Worm (Caenorhabditis elegans) whole organism, young adult: ENCODE results near the gene atat-2.

ENCODE experiments used
- F23B12.7 ChIP-seq: sonication (generic microtip); optimal IDR thresholded peaks from 2 replicates; lab custom pipeline; 2017; ENCODE audit warnings: missing genetic modification characterization, mild to moderate bottlenecking, missing compliant biosample characterization, antibody characterized with exemption, moderate library complexity; ENCODE audit not compliant: insufficient read depth
- Y53F4B.3 ChIP-seq: fragments of 200-800 bp; sonication (Bioruptor generic); IDR thresholded peaks from 2 replicates; pipeline ENCODE4 v1.3.6; 2022; ENCODE audit warnings: missing genetic modification reagents, missing genetic modification characterization, missing compliant biosample characterization
- Y67H2A.10 ChIP-seq: fragments of 200-800 bp; sonication (Bioruptor generic); conservative IDR thresholded peaks from 2 replicates; pipeline ENCODE4 v1.3.6; 2022; ENCODE audit warnings: missing genetic modification reagents, missing genetic modification characterization, missing compliant biosample characterization
- Y95B8A.8 ChIP-seq: fragments of 200-800 bp; sonication (Bioruptor generic); IDR thresholded peaks from 2 replicates; pipeline ENCODE4 v1.3.6; 2022; ENCODE audit warnings: missing genetic modification reagents, missing genetic modification characterization, missing compliant biosample characterization
- attf-6 ChIP-seq: fragments of 200-800 bp; sonication (Bioruptor generic); IDR thresholded peaks from 2 replicates; pipeline ENCODE4 v1.3.6; 2022; ENCODE audit warnings: missing genetic modification reagents, missing genetic modification characterization, missing compliant biosample characterization
- bed-1 ChIP-seq: fragments of 200-800 bp; sonication (Bioruptor generic); IDR thresholded peaks from 2 replicates; pipeline ENCODE4 v1.3.6; 2022; ENCODE audit warnings: missing genetic modification reagents, missing genetic modification characterization, missing compliant biosample characterization
- bed-2 ChIP-seq: fragments of 200-800 bp; sonication (Bioruptor generic); IDR thresholded peaks from 2 replicates; pipeline ENCODE4 v1.3.6; 2022; ENCODE audit warnings: missing genetic modification reagents, missing genetic modification characterization, missing compliant biosample characterization
- ceh-100 ChIP-seq: fragments of 200-800 bp; sonication (Bioruptor generic); IDR thresholded peaks from 2 replicates; pipeline ENCODE4 v1.3.6; 2022; ENCODE audit warnings: missing genetic modification reagents, missing genetic modification characterization, missing compliant biosample characterization
- ceh-27 ChIP-seq: fragments of 200-800 bp; sonication (Bioruptor generic); optimal IDR thresholded peaks from 2 replicates; lab custom pipeline; 2018; ENCODE audit warnings: mild to moderate bottlenecking, missing genetic modification characterization, moderate library complexity, missing compliant biosample characterization
- ceh-79 ChIP-seq: sonication (generic microtip); optimal IDR thresholded peaks from 2 replicates; lab custom pipeline; 2017; ENCODE audit warnings: mild to moderate bottlenecking, missing genetic modification characterization, missing compliant biosample characterization
- ceh-91 ChIP-seq: fragments of 200-800 bp; sonication (Bioruptor generic); IDR thresholded peaks from 2 replicates; pipeline ENCODE4 v1.3.6; 2022; ENCODE audit warnings: missing genetic modification reagents, missing genetic modification characterization, missing compliant biosample characterization
- die-1 ChIP-seq: sonication (generic microtip); optimal IDR thresholded peaks from 2 replicates; lab custom pipeline; 2016; ENCODE audit warnings: missing genotype, mild to moderate bottlenecking, missing genetic modification characterization, missing compliant biosample characterization
- dpl-1 ChIP-seq: fragments of 150-350 bp; optimal IDR thresholded peaks from 2 replicates; lab custom pipeline; 2014; ENCODE audit warnings: missing biosample characterization, missing genetic modification reagents, missing genetic modification characterization
- efl-1 ChIP-seq: fragments of 150-350 bp; optimal IDR thresholded peaks from 2 replicates; lab custom pipeline; 2014; ENCODE audit warnings: missing biosample characterization, missing genetic modification reagents, missing genetic modification characterization
- egrh-3 ChIP-seq: fragments of 200-800 bp; sonication (Bioruptor generic); IDR thresholded peaks from 2 replicates; pipeline ENCODE4 v1.3.6; 2022; ENCODE audit warnings: missing genetic modification reagents, missing genetic modification characterization, missing compliant biosample characterization
- hmg-1.2 ChIP-seq: fragments of 200-800 bp; sonication (Bioruptor generic); IDR thresholded peaks from 2 replicates; pipeline ENCODE4 v1.3.6; 2022; ENCODE audit warnings: missing genetic modification reagents, missing genetic modification characterization, missing compliant biosample characterization
- hsf-1 ChIP-seq: fragments of 200-800 bp; sonication (Bioruptor generic); IDR thresholded peaks from 2 replicates; pipeline ENCODE4 v1.3.6; 2022; ENCODE audit warnings: missing genetic modification reagents, missing genetic modification characterization, missing compliant biosample characterization
- let-607 ChIP-seq, 2 experiments: fragments of 200-800 bp in 1 of 2; sonication (Bioruptor generic) in 1 of 2; sonication (generic microtip) in 1 of 2; optimal IDR thresholded peaks; 2 replicates each; lab custom pipeline; 2016 to 2018; ENCODE audit warnings: mild to moderate bottlenecking in 2 of 2, missing compliant biosample characterization in 2 of 2, missing genetic modification characterization in 2 of 2, moderate library complexity in 2 of 2, missing genotype in 1 of 2
- lin-26 ChIP-seq: fragments of 200-800 bp; sonication (Bioruptor generic); IDR thresholded peaks from 2 replicates; pipeline ENCODE4 v1.3.6; 2022; ENCODE audit warnings: missing genetic modification reagents, missing genetic modification characterization, missing compliant biosample characterization
- lin-40 ChIP-seq: sonication (generic microtip); optimal IDR thresholded peaks from 2 replicates; lab custom pipeline; 2016; ENCODE audit warnings: missing genetic modification characterization, mild to moderate bottlenecking, missing compliant biosample characterization, missing genotype, missing genetic modification reagents
- lir-1 ChIP-seq: fragments of 200-800 bp; sonication (Bioruptor generic); conservative IDR thresholded peaks from 2 replicates; pipeline ENCODE4 v1.3.6; 2022; ENCODE audit warnings: missing genetic modification reagents, missing genetic modification characterization, missing compliant biosample characterization
- madf-6 ChIP-seq: fragments of 200-800 bp; sonication (Bioruptor generic); IDR thresholded peaks from 2 replicates; pipeline ENCODE4 v1.3.6; 2022; ENCODE audit warnings: missing genetic modification reagents, missing genetic modification characterization, missing compliant biosample characterization
- mcd-1 ChIP-seq: fragments of 200-800 bp; sonication (Bioruptor generic); IDR thresholded peaks from 2 replicates; pipeline ENCODE4 v1.3.6; 2022; ENCODE audit warnings: missing genetic modification reagents, missing genetic modification characterization, missing compliant biosample characterization
- mel-28 ChIP-seq: sonication (generic microtip); optimal IDR thresholded peaks from 2 replicates; lab custom pipeline; 2016; ENCODE audit warnings: borderline replicate concordance, mild to moderate bottlenecking, missing genetic modification characterization, missing compliant biosample characterization
- mxl-1 ChIP-seq: sonication (generic microtip); optimal IDR thresholded peaks from 2 replicates; lab custom pipeline; 2016; ENCODE audit warnings: missing genetic modification characterization, missing compliant biosample characterization
- nfya-1 ChIP-seq: sonication (generic microtip); optimal IDR thresholded peaks from 2 replicates; lab custom pipeline; 2017; ENCODE audit warnings: antibody characterized with exemption, missing compliant biosample characterization, missing genetic modification characterization, borderline replicate concordance; ENCODE audit not compliant: insufficient read depth
- nfya-2 ChIP-seq: fragments of 200-800 bp; sonication (Bioruptor generic); IDR thresholded peaks from 2 replicates; pipeline ENCODE4 v1.3.6; 2022; ENCODE audit warnings: missing genetic modification reagents, missing genetic modification characterization, missing compliant biosample characterization
- nhr-179 ChIP-seq: sonication (generic microtip); optimal IDR thresholded peaks from 2 replicates; lab custom pipeline; 2016; ENCODE audit warnings: mild to moderate bottlenecking, missing genetic modification characterization, missing compliant biosample characterization
- sdz-38 ChIP-seq: sonication (generic microtip); optimal IDR thresholded peaks from 2 replicates; lab custom pipeline; 2016; ENCODE audit warnings: missing genotype, missing genetic modification characterization, missing compliant biosample characterization
- snpc-1.3 ChIP-seq: sonication (generic microtip); optimal IDR thresholded peaks from 2 replicates; lab custom pipeline; 2017; ENCODE audit warnings: missing genetic modification characterization, mild to moderate bottlenecking, missing compliant biosample characterization, antibody characterized with exemption, moderate library complexity, missing genotype, missing genetic modification reagents; ENCODE audit not compliant: insufficient read depth
- unc-130 ChIP-seq: sonication (generic microtip); optimal IDR thresholded peaks from 2 replicates; lab custom pipeline; 2016; ENCODE audit warnings: missing genetic modification reagents, missing genetic modification characterization, missing compliant biosample characterization
- xnd-1 ChIP-seq: sonication (generic microtip); optimal IDR thresholded peaks from 2 replicates; lab custom pipeline; 2016; ENCODE audit warnings: missing genotype, missing genetic modification reagents, missing genetic modification characterization, missing compliant biosample characterization
- ztf-18 ChIP-seq: sonication (generic microtip); optimal IDR thresholded peaks from 2 replicates; lab custom pipeline; 2016; ENCODE audit warnings: missing genotype, mild to moderate bottlenecking, missing genetic modification characterization, missing compliant biosample characterization
- ztf-22 ChIP-seq: fragments of 200-800 bp; sonication (Bioruptor generic); optimal IDR thresholded peaks from 2 replicates; lab custom pipeline; 2018; ENCODE audit warnings: mild to moderate bottlenecking, missing genetic modification characterization, moderate library complexity, missing compliant biosample characterization

The atat-2 gene

DNA sequence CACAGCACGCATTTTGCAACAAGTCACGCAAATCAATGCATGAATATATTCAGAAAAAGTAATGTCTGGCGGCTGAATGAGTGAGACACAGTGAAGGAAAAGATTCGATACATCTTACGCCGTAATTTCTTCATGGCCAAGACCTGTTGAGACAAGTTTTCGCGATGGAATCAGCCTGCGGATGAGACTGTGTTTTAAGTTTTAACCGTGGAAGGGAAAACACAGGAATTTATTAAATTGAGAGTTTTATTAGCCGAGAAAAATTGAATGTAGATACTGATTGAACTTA is 5.2 kb downstream of the atat-2 start, which contains the start of gene hog-1:
Gene hog-1, minus strand, starts transcription at position 101 of the 289 bp plus-strand sequence.
- TF ChIP-seq hmg-1.2 (no peak), Y67H2A.10 (GFP tag; lab: Robert Waterston, UW) (no peak), ceh-100 (GFP tag; lab: Robert Waterston, UW) (no peak), mxl-1 (no peak), dpl-1 (GFP tag; lab: Kevin White, UChicago) (no peak), bed-1 (no peak)
- TF ChIP-seq, all 124 proteins: peak for 0

DNA sequence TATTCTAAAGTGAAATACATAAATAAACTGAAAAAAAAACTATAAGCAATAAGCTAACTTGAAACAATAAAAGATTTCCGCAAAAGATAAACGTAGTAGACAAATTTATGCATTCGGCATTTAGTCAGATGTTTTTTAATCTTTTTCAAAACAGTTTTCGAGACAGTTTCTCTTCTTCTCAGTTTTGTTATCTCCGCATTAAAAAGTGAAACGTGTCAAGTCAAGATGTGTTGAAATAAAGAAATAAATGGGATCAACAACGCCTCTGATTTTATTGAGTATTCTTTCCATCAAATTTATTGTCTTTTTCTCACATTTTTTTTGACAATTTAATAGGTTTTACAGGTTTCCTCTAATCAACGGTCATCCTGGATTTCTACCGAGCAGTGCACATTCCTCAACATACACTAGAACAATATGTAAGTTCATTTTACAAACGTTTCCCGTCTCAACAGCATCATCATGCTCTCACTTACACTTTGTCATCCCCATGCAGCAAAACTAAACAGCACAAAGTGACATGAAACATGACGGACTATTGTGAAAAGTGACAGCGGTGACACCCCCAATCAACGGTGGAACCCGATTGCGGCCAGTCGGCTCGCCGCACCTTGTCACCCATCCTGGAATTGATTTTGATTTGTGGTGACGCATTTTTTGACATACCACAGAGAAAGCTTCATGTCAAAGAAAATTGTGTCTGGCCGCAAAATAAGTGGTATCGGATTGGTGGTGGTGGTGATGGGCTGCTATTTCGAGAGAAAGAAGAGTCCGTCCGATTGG is 5.7 kb downstream of the atat-2 start:
- TF ChIP-seq ceh-91 (GFP tag; lab: Robert Waterston, UW) (no peak), mel-28 (no peak), let-607 (tag; optimal IDR thresholded peaks at IDR 0.05; lab: Kevin White, UChicago) (no peak), ceh-79 (tag; lab: Kevin White, UChicago) (no peak), unc-130 (GFP tag; lab: Kevin White, UChicago) (no peak), lir-1 (GFP tag; lab: Robert Waterston, UW) (no peak), lin-26 (GFP tag; lab: Robert Waterston, UW) (no peak), bed-2 (GFP tag; lab: Robert Waterston, UW) (no peak), Y53F4B.3 (GFP tag; lab: Robert Waterston, UW) (no peak), nfya-1 (tag; lab: Kevin White, UChicago) (no peak), ztf-22 (GFP tag; lab: Kevin White, UChicago) (no peak), ztf-18 (no peak), madf-6 (no peak), Y95B8A.8 (GFP tag; lab: Robert Waterston, UW) (no peak), attf-6 (no peak)

DNA sequence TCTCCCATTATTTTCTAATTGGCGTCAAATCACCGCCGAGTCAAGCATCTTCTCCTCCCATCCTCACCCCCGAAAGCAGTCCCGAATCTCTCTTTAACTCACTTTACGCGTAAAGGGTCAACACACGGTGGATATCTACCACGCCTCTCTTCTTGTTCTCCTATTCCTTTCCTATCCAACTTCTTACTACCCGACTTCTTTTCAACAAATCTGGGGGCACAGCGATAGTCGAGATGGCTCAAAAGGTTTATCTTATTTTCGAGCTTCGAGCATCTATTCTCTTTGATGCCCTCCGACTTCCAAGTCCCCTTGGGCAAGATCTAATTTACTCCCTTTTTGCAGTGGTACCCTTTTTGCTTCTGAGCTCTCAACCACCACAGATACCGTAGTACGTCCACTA is 10.3 kb downstream of the atat-2 start:
- TF ChIP-seq mcd-1 (GFP tag; lab: Robert Waterston, UW) (no peak), hsf-1 (no peak)

DNA sequence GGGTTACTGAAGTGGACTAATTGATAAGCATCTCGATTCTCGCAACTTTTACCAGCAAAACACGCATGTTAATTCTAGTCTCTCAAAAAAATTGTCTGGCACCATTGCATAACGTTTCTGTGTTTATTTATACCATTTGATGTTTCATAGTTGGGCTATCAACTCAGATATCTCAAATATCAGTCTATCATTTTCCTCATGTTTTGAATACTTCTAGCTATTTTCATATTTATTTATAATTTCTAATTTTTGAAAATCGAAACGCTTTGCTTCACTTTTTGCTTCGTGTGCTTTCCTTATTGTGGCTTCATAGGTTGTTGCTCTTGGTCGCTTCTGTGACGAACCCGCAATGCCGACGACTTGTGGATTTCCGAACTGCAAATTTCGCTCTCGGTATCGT is 13.5 kb downstream of the atat-2 start, which contains the start of gene ctbp-1:
Gene ctbp-1, plus strand, starts transcription at position 301 of the 400 bp plus-strand sequence.
- TF ChIP-seq die-1 (tag; lab: Kevin White, UChicago) = no peak
- no peak for TF ChIP-seq efl-1 (GFP tag; lab: Kevin White, UChicago)
- TF ChIP-seq sdz-38 (tag; lab: Kevin White, UChicago) = no peak
- no peak for TF ChIP-seq ceh-27 (GFP tag; lab: Kevin White, UChicago)
- no peak for TF ChIP-seq nfya-2 (GFP tag; lab: Robert Waterston, UW)
- no peak for TF ChIP-seq egrh-3 (GFP tag; lab: Robert Waterston, UW)
- no peak for TF ChIP-seq lin-40 (tag; lab: Kevin White, UChicago)
- no peak for TF ChIP-seq snpc-1.3
- TF ChIP-seq F23B12.7 (tag; lab: Kevin White, UChicago) = no peak
- TF ChIP-seq xnd-1 (tag; lab: Kevin White, UChicago) = no peak
- TF ChIP-seq nhr-179 (tag; lab: Kevin White, UChicago) = no peak
